Worm (Caenorhabditis elegans): ENCODE results near the gene osta-3.

DNA sequence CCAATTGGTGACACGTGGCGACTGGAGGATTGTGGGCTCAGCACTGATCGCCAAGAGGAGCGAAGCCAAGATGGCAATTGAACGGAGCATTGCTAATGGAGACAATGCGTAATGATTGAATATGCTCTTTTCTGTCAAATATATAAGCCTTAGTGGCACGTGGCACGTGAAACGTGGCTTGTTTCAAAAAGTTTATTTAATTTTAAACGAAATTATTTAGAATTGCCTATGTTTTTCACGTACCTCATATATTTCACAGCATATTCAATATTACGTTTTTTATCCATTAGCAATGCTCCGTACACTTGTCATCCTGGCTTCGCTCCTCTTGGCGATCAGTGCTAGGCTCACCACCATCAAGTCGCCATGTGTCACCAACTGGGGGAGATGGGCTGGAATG lies 26.4 kb upstream of the osta-3 start, which contains the start of gene Y54E2A.9:
- TF ChIP-seq him-1 (tag; optimal IDR thresholded peaks at IDR 0.05) (no peak), W03F9.2 (tag; optimal IDR thresholded peaks at IDR 0.05) (no peak), dao-5 (tag; optimal IDR thresholded peaks at IDR 0.05) (no peak)

Measured in whole organism, L4/young adult.